Worm (Caenorhabditis elegans) whole organism, L3 larva: ENCODE results near the gene H06I04.3.

ENCODE experiments used
- R02D3.7 ChIP-seq: fragments of 150-350 bp; optimal IDR thresholded peaks from 2 replicates; lab custom pipeline; 2014; ENCODE audit warnings: missing biosample characterization, missing genetic modification characterization
- ZK546.5 ChIP-seq: sonication (generic microtip); optimal IDR thresholded peaks from 2 replicates; lab custom pipeline; 2017; ENCODE audit warnings: missing biosample characterization, missing genetic modification characterization
- ceh-16 ChIP-seq: sonication (generic microtip); optimal IDR thresholded peaks from 2 replicates; lab custom pipeline; 2017; ENCODE audit warnings: missing biosample characterization, missing genetic modification characterization
- ceh-28 ChIP-seq: fragments of 150-350 bp; optimal IDR thresholded peaks from 2 replicates; lab custom pipeline; 2014; ENCODE audit warnings: missing biosample characterization, missing genetic modification reagents, missing genetic modification characterization
- ceh-82 ChIP-seq: fragments of 150-350 bp; optimal IDR thresholded peaks from 2 replicates; lab custom pipeline; 2014; ENCODE audit warnings: missing biosample characterization, missing genetic modification characterization
- ceh-9 ChIP-seq: sonication (generic microtip); optimal IDR thresholded peaks from 2 replicates; lab custom pipeline; 2018; ENCODE audit warnings: missing biosample characterization, missing genetic modification characterization
- egl-27 ChIP-seq: sonication (generic microtip); optimal IDR thresholded peaks from 4 replicates; lab custom pipeline; 2017; ENCODE audit warnings: missing biosample characterization, missing genetic modification reagents, missing genetic modification characterization
- egl-5 ChIP-seq: fragments of 150-350 bp; optimal IDR thresholded peaks from 2 replicates; lab custom pipeline; 2017; ENCODE audit warnings: missing biosample characterization, missing genetic modification reagents, missing genetic modification characterization, inconsistent platforms
- elt-1 ChIP-seq: fragments of 150-350 bp; optimal IDR thresholded peaks from 2 replicates; lab custom pipeline; 2014; ENCODE audit warnings: missing biosample characterization, missing genetic modification characterization
- elt-2 ChIP-seq: sonication (generic microtip); optimal IDR thresholded peaks from 2 replicates; lab custom pipeline; 2016; ENCODE audit warnings: missing genetic modification reagents, mild to moderate bottlenecking, missing genetic modification characterization, missing compliant biosample characterization
- elt-3 ChIP-seq, 3 experiments: fragments of 150-350 bp in 1 of 3; sonication (generic microtip) in 2 of 3; optimal IDR thresholded peaks; 2 replicates in 2 of 3; 4 replicates in 1 of 3; lab custom pipeline; 2014 to 2017; ENCODE audit warnings: missing biosample characterization in 3 of 3, missing genetic modification characterization in 3 of 3
- eor-1 ChIP-seq, 2 experiments: fragments of 150-350 bp; optimal IDR thresholded peaks; 2 replicates each; lab custom pipeline; 2014 to 2018; ENCODE audit warnings: missing biosample characterization in 2 of 2, missing genetic modification characterization in 2 of 2
- fkh-10 ChIP-seq: sonication (generic microtip); optimal IDR thresholded peaks from 2 replicates; lab custom pipeline; 2017; ENCODE audit warnings: missing biosample characterization, missing genetic modification reagents, missing genetic modification characterization
- fos-1 ChIP-seq: fragments of 150-350 bp; optimal IDR thresholded peaks from 2 replicates; lab custom pipeline; 2014; ENCODE audit warnings: missing biosample characterization, missing genetic modification characterization
- hmg-11 ChIP-seq: sonication (generic microtip); optimal IDR thresholded peaks from 2 replicates; lab custom pipeline; 2016; ENCODE audit warnings: missing genetic modification characterization, missing compliant biosample characterization
- jun-1 ChIP-seq: fragments of 150-350 bp; optimal IDR thresholded peaks from 2 replicates; lab custom pipeline; 2014; ENCODE audit warnings: missing biosample characterization, missing genetic modification reagents, missing genetic modification characterization
- lin-39 ChIP-seq: fragments of 150-350 bp; optimal IDR thresholded peaks from 2 replicates; lab custom pipeline; 2018; ENCODE audit warnings: missing biosample characterization, missing genetic modification reagents, missing genetic modification characterization
- lsy-12 ChIP-seq: sonication (generic microtip); optimal IDR thresholded peaks from 2 replicates; lab custom pipeline; 2016; ENCODE audit warnings: mild to moderate bottlenecking, missing genetic modification characterization, missing compliant biosample characterization
- mdl-1 ChIP-seq: fragments of 150-350 bp; optimal IDR thresholded peaks from 2 replicates; lab custom pipeline; 2014; ENCODE audit warnings: missing biosample characterization, missing genetic modification characterization
- mml-1 ChIP-seq: fragments of 150-350 bp; sonication (generic microtip); optimal IDR thresholded peaks from 3 replicates; lab custom pipeline; 2014; ENCODE audit warnings: missing biosample characterization, missing genetic modification characterization
- nfya-1 ChIP-seq: sonication (generic microtip); optimal IDR thresholded peaks from 2 replicates; lab custom pipeline; 2017; ENCODE audit warnings: missing genetic modification characterization, mild to moderate bottlenecking, missing compliant biosample characterization, antibody characterized with exemption, moderate library complexity; ENCODE audit not compliant: insufficient read depth
- nhr-12 ChIP-seq: fragments of 150-350 bp; optimal IDR thresholded peaks from 2 replicates; lab custom pipeline; 2014; ENCODE audit warnings: missing biosample characterization, missing genetic modification characterization
- nhr-23 ChIP-seq: fragments of 150-350 bp; optimal IDR thresholded peaks from 2 replicates; lab custom pipeline; 2014; ENCODE audit warnings: missing biosample characterization, missing genetic modification reagents, missing genetic modification characterization
- nhr-237 ChIP-seq: fragments of 150-350 bp; optimal IDR thresholded peaks from 2 replicates; lab custom pipeline; 2014; ENCODE audit warnings: missing biosample characterization, missing genetic modification characterization
- nhr-28 ChIP-seq: fragments of 150-350 bp; optimal IDR thresholded peaks from 2 replicates; lab custom pipeline; 2014; ENCODE audit warnings: missing biosample characterization, missing genetic modification characterization
- nhr-76 ChIP-seq: fragments of 150-350 bp; sonication (generic microtip); optimal IDR thresholded peaks from 5 replicates; lab custom pipeline; 2014; ENCODE audit warnings: missing biosample characterization, missing genetic modification characterization
- nhr-77 ChIP-seq: fragments of 150-350 bp; optimal IDR thresholded peaks from 2 replicates; lab custom pipeline; 2014; ENCODE audit warnings: missing biosample characterization, missing genetic modification characterization
- pha-4 ChIP-seq: fragments of 150-350 bp; optimal IDR thresholded peaks from 2 replicates; lab custom pipeline; 2014; ENCODE audit warnings: missing biosample characterization, missing genetic modification reagents, missing genetic modification characterization
- pqm-1 ChIP-seq: fragments of 150-350 bp; optimal IDR thresholded peaks from 2 replicates; lab custom pipeline; 2017; ENCODE audit warnings: missing biosample characterization, missing genetic modification characterization, inconsistent platforms
- sea-2 ChIP-seq: fragments of 150-350 bp; sonication (generic microtip); optimal IDR thresholded peaks from 4 replicates; lab custom pipeline; 2014; ENCODE audit warnings: missing biosample characterization, missing genetic modification reagents, missing genetic modification characterization
- skn-1 ChIP-seq: fragments of 150-350 bp; optimal IDR thresholded peaks from 2 replicates; lab custom pipeline; 2014; ENCODE audit warnings: missing biosample characterization, missing genetic modification characterization
- snpc-4 ChIP-seq: fragments of 150-350 bp; optimal IDR thresholded peaks from 2 replicates; lab custom pipeline; 2014; ENCODE audit warnings: missing biosample characterization, missing genetic modification characterization
- tbx-2 ChIP-seq: sonication (generic microtip); optimal IDR thresholded peaks from 2 replicates; lab custom pipeline; 2016; ENCODE audit warnings: mild to moderate bottlenecking, missing genetic modification characterization, missing compliant biosample characterization
- unc-39 ChIP-seq: sonication (generic microtip); optimal IDR thresholded peaks from 4 replicates; lab custom pipeline; 2017; ENCODE audit warnings: missing biosample characterization, missing genetic modification characterization
- unc-62 ChIP-seq: fragments of 150-350 bp; sonication (generic microtip); optimal IDR thresholded peaks from 4 replicates; lab custom pipeline; 2014; ENCODE audit warnings: missing biosample characterization, missing genetic modification reagents, missing genetic modification characterization
- zag-1 ChIP-seq: fragments of 150-350 bp; optimal IDR thresholded peaks from 2 replicates; lab custom pipeline; 2014; ENCODE audit warnings: missing biosample characterization, missing genetic modification characterization
- ztf-11 ChIP-seq: fragments of 150-350 bp; optimal IDR thresholded peaks from 2 replicates; lab custom pipeline; 2014; ENCODE audit warnings: missing biosample characterization, missing genetic modification characterization
- ztf-4 ChIP-seq: fragments of 150-350 bp; optimal IDR thresholded peaks from 2 replicates; lab custom pipeline; 2014; ENCODE audit warnings: missing biosample characterization, missing genetic modification characterization

H06I04.3 gene

DNA sequence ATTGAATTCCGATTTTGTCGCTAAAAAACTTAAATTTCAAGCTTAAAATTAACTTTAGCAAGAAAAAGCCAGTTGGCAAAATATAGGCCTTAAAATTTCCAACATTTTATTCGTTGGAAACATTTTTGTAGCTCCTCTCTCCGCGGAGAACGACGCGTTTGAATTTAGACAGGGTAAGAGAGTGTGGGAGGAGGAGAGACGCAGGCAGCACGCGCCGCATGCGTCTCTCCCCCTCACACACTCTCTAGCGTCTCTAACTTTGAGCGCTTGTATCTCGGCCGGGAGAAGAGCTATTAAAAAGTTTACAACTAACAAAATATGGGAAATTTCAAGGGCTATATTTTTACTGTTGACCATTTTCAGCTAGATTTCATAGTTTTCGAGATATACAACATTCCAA is 9.0 kb upstream of the H06I04.3 start:
- no peak for TF ChIP-seq pqm-1 (tag; lab: Kevin White, UChicago)
- no peak for TF ChIP-seq elt-2
- no peak for TF ChIP-seq ztf-11
- no peak for TF ChIP-seq fos-1 (tag; lab: Kevin White, UChicago)
- TF ChIP-seq egl-27 = no peak
- no peak for TF ChIP-seq mdl-1 (tag; lab: Kevin White, UChicago)
- TF ChIP-seq unc-62 = no peak
- no peak for TF ChIP-seq tbx-2 (tag; lab: Kevin White, UChicago)
- TF ChIP-seq nhr-23 (tag; lab: Kevin White, UChicago) = no peak
- no peak for TF ChIP-seq skn-1 (tag; lab: Kevin White, UChicago)
- TF ChIP-seq nhr-12 = no peak
- TF ChIP-seq unc-39 = no peak
- TF ChIP-seq jun-1 (tag; lab: Kevin White, UChicago) = no peak
- no peak for TF ChIP-seq ceh-28 (tag; lab: Kevin White, UChicago)
- TF ChIP-seq hmg-11 (tag; lab: Kevin White, UChicago) = no peak
- TF ChIP-seq zag-1 (tag; lab: Kevin White, UChicago) = no peak
- no peak for TF ChIP-seq lsy-12 (tag; lab: Kevin White, UChicago)
- no peak for TF ChIP-seq ceh-16 (tag; lab: Kevin White, UChicago)
- TF ChIP-seq egl-5 (tag; lab: Kevin White, UChicago) = no peak

DNA sequence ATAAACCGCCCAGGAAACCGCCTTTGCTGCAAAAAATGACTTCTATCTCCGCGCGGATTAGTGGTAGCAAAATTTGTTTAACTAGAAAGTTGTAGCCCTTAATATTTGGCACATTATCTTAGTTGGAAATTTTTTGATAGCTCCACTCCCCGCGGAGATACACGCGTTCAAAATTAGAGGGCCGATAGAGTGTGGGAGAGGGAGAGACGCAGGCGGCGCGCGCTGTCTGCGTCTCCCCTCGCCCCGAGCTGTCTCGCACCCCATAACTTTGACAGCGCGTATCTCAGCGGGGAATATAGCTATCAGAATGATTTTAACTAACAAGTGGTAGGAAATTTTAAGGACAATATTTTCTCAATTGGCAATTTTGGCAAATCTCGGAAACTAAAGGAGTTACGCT is 7.2 kb upstream of the H06I04.3 start:
- TF ChIP-seq skn-1 (tag; lab: Kevin White, UChicago) (no peak), elt-1 (no peak), elt-3 (tag; optimal IDR thresholded peaks at IDR 0.05; lab: Kevin White, UChicago) (no peak), ceh-28 (tag; lab: Kevin White, UChicago) (no peak), snpc-4 (tag; lab: Kevin White, UChicago) (no peak), ztf-11 (no peak), pha-4 (tag; lab: Kevin White, UChicago) (no peak), nhr-76 (tag; lab: Kevin White, UChicago) (no peak), eor-1 (tag; optimal IDR thresholded peaks at IDR 0.05; lab: Kevin White, UChicago) (no peak), ceh-16 (tag; lab: Kevin White, UChicago) (no peak), nhr-237 (tag; lab: Kevin White, UChicago) (no peak), ceh-82 (tag; lab: Kevin White, UChicago) (no peak)
- TF ChIP-seq, all 47 proteins: peak for 0

DNA sequence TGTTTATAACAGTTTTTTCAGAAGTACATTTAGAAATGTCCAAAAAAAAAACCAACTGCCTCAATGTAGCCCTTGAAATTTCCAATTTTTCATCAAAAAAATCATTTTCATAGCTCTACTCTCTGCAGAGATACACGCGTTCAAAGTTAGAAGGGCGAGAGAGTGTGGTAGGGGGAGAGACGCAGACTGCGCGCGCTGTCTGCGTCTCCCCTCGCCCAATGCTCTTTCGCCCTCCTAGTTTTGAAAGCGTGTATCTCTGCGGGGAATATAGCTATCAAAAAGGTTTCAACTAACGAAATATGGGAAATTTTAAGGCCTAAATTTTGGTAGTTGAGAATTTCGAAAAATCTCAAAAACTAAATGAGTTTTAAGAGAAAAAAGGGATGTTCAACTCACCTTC is 6.8 kb upstream of the H06I04.3 start:
- TF ChIP-seq ceh-9 (tag; lab: Kevin White, UChicago) (no peak), nhr-77 (tag; lab: Kevin White, UChicago) (no peak), jun-1 (tag; lab: Kevin White, UChicago) (no peak), unc-39 (no peak), mdl-1 (tag; lab: Kevin White, UChicago) (no peak), nfya-1 (no peak), mml-1 (tag; lab: Kevin White, UChicago) (no peak), hmg-11 (tag; lab: Kevin White, UChicago) (no peak), sea-2 (GFP tag; lab: Kevin White, UChicago) (no peak), R02D3.7 (tag; lab: Kevin White, UChicago) (no peak), fkh-10 (GFP tag; lab: Kevin White, UChicago) (no peak), eor-1 (tag; optimal IDR thresholded peaks at IDR 0.05; lab: Kevin White, UChicago) (no peak), ztf-4 (tag; lab: Kevin White, UChicago) (no peak), pqm-1 (tag; lab: Kevin White, UChicago) (no peak), lsy-12 (tag; lab: Kevin White, UChicago) (no peak), ZK546.5 (tag; lab: Kevin White, UChicago) (no peak), nhr-28 (tag; lab: Kevin White, UChicago) (no peak), ztf-11 (no peak), tbx-2 (tag; lab: Kevin White, UChicago) (no peak)
- TF ChIP-seq, all 47 proteins: peak for 0

DNA sequence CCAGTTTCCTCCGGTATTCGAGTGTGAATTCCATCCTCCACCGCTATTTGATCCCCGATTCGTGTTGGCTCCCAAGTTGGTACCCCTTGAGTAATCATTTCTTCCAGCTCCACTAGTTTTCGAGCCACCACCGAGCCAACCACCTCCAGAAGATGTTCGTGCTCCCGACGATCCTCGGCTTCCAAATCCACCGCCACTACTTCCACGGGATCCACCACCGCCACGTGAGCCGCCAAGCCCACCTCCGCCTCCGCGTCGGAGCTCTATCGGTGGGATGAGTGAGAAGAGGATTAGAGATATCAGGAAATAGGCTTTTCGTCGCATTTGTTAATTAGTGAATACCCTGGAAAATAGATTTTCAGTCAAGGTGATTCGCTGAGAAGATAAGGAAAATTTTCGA is 6.3 kb upstream of the H06I04.3 start, which contains the start of gene H06I04.6:
Gene H06I04.6 (minus strand): TSS at position 345 of the 400 bp plus-strand sequence.
- TF ChIP-seq lin-39 (tag; lab: Kevin White, UChicago) (peak; percentile 10), zag-1 (tag; lab: Kevin White, UChicago) (no peak)
